Comparison of ENCODE assay signal across 3 worm cellular contexts in genomic region chrX:15157854-15158253, ce11.
TF ChIP-seq lines count a peak whose summit lies in the region.

No protein-coding gene starts in this region.

TF ChIP-seq in whole organism, L1 larva, 84 proteins besides CTCF, POLR2A, EP300 and RAD21:
- TF ChIP-seq nhr-85 (tag; lab: Kevin White, UChicago) (peak; percentile 41), snpc-4 (tag; optimal IDR thresholded peaks at IDR 0.05; lab: Kevin White, UChicago) (peak; percentile 12), jun-1 (tag; optimal IDR thresholded peaks at IDR 0.05; lab: Kevin White, UChicago) (no peak)

TF ChIP-seq in whole organism, L4 larva, 104 proteins besides CTCF, POLR2A, EP300 and RAD21:
- TF ChIP-seq aly-2 (tag; optimal IDR thresholded peaks at IDR 0.05; lab: Kevin White, UChicago) (no peak), snpc-1.2 (GFP tag; IDR thresholded peaks at IDR 0.05; lab: Robert Waterston, UW) (peak; percentile 34; the same call in 1 of the 2 replicates)

TF ChIP-seq in whole organism, young adult, 124 proteins besides CTCF, POLR2A, EP300 and RAD21:
- TF ChIP-seq madf-10 (tag; optimal IDR thresholded peaks at IDR 0.05; lab: Kevin White, UChicago) (no peak), zfh-2 (GFP tag; conservative IDR thresholded peaks at IDR 0.05; lab: Robert Waterston, UW) (peak; percentile 32; the same call in 1 of the 2 replicates), snpc-4 (GFP tag; optimal IDR thresholded peaks at IDR 0.05; lab: Kevin White, UChicago) (peak; percentile 53), snpc-4 (tag; optimal IDR thresholded peaks at IDR 0.05; lab: Kevin White, UChicago) (peak in 2 of 4 experiments; percentile 71 to 79), snpc-1.1 (tag; optimal IDR thresholded peaks at IDR 0.05; lab: Kevin White, UChicago; ENCODE audit: insufficient read depth) (peak; percentile 69), zim-3 (tag; optimal IDR thresholded peaks at IDR 0.05; lab: Kevin White, UChicago) (no peak), hsf-1 (GFP tag; IDR thresholded peaks at IDR 0.05; lab: Robert Waterston, UW) (no peak)
TF ChIP-seq in whole organism, young adult: peak in this region for 3.
